Worm (Caenorhabditis elegans): ENCODE data around the gene acs-7.

acs-7 gene

ce11 chrII:9261931-9262562 is 29.8 kb upstream of the acs-7 start, which contains the start of gene aqp-2:
TSS of gene aqp-2 (minus strand) at chrII:9261981.
- TF ChIP-seq ztf-23 (GFP tag; IDR thresholded peaks at IDR 0.05), result no peak

ce11 chrII:9262845-9263402 is 28.9 kb upstream of the acs-7 start:
- TF ChIP-seq ref-1 (GFP tag; conservative IDR thresholded peaks at IDR 0.05), result no peak
- TF ChIP-seq ztf-29 (GFP tag; IDR thresholded peaks at IDR 0.05), result no peak
- no peak for TF ChIP-seq ztf-23 (GFP tag; IDR thresholded peaks at IDR 0.05)
- no peak for TF ChIP-seq tab-1 (GFP tag; IDR thresholded peaks at IDR 0.05)
- TF ChIP-seq klf-2 (GFP tag; conservative IDR thresholded peaks at IDR 0.05), result no peak
- TF ChIP-seq flt-1 (GFP tag; IDR thresholded peaks at IDR 0.05), result no peak
- TF ChIP-seq T22C8.4 (GFP tag; IDR thresholded peaks at IDR 0.05), result no peak
- TF ChIP-seq cog-1 (tag; optimal IDR thresholded peaks at IDR 0.05), result no peak
- no peak for TF ChIP-seq med-1 (GFP tag; optimal IDR thresholded peaks at IDR 0.05; ENCODE audit: insufficient read depth)

ce11 chrII:9263784-9264183 is 28.0 kb upstream of the acs-7 start:
- TF ChIP-seq cog-1 (tag; optimal IDR thresholded peaks at IDR 0.05) (no peak), ztf-23 (GFP tag; IDR thresholded peaks at IDR 0.05) (no peak), ref-1 (GFP tag; conservative IDR thresholded peaks at IDR 0.05) (no peak), T22C8.4 (GFP tag; IDR thresholded peaks at IDR 0.05) (no peak), tab-1 (GFP tag; IDR thresholded peaks at IDR 0.05) (no peak), klf-2 (GFP tag; conservative IDR thresholded peaks at IDR 0.05) (no peak), med-1 (GFP tag; optimal IDR thresholded peaks at IDR 0.05; ENCODE audit: insufficient read depth) (no peak), ztf-29 (GFP tag; IDR thresholded peaks at IDR 0.05) (no peak)

- TF ChIP-seq med-1 (GFP tag; optimal IDR thresholded peaks at IDR 0.05; ENCODE audit: insufficient read depth), result no peak
- TF ChIP-seq ref-1 (GFP tag; conservative IDR thresholded peaks at IDR 0.05), result no peak
- no peak for TF ChIP-seq T22C8.4 (GFP tag; IDR thresholded peaks at IDR 0.05)
- TF ChIP-seq tab-1 (GFP tag; IDR thresholded peaks at IDR 0.05), result no peak
- TF ChIP-seq ztf-23 (GFP tag; IDR thresholded peaks at IDR 0.05), result no peak
- no peak for TF ChIP-seq flt-1 (GFP tag; IDR thresholded peaks at IDR 0.05)
- TF ChIP-seq cog-1 (tag; optimal IDR thresholded peaks at IDR 0.05), result no peak
Observed at ce11 chrII:9264689-9265278, 27.0 kb upstream of the acs-7 start.

ce11 chrII:9265705-9266104 is 26.1 kb upstream of the acs-7 start:
- TF ChIP-seq ztf-29 (GFP tag; IDR thresholded peaks at IDR 0.05) (no peak), cog-1 (tag; optimal IDR thresholded peaks at IDR 0.05) (no peak), T22C8.4 (GFP tag; IDR thresholded peaks at IDR 0.05) (no peak), klf-2 (GFP tag; conservative IDR thresholded peaks at IDR 0.05) (no peak), med-1 (GFP tag; optimal IDR thresholded peaks at IDR 0.05; ENCODE audit: insufficient read depth) (no peak), ref-1 (GFP tag; conservative IDR thresholded peaks at IDR 0.05) (no peak), flt-1 (GFP tag; IDR thresholded peaks at IDR 0.05) (no peak), tab-1 (GFP tag; IDR thresholded peaks at IDR 0.05) (no peak), ztf-23 (GFP tag; IDR thresholded peaks at IDR 0.05) (no peak)

ce11 chrII:9266252-9266651 is 25.6 kb upstream of the acs-7 start:
- TF ChIP-seq ztf-23 (GFP tag; IDR thresholded peaks at IDR 0.05) (no peak), flt-1 (GFP tag; IDR thresholded peaks at IDR 0.05) (0 out of 2 replicates have a peak, but pooled peaks have one; percentile 18)

- TF ChIP-seq klf-2 (GFP tag; conservative IDR thresholded peaks at IDR 0.05) (no peak), T22C8.4 (GFP tag; IDR thresholded peaks at IDR 0.05) (no peak), tab-1 (GFP tag; IDR thresholded peaks at IDR 0.05) (no peak), med-1 (GFP tag; optimal IDR thresholded peaks at IDR 0.05; ENCODE audit: insufficient read depth) (no peak), ztf-29 (GFP tag; IDR thresholded peaks at IDR 0.05) (no peak)
Observed at ce11 chrII:9266755-9267154, 25.1 kb upstream of the acs-7 start, which contains the start of gene C01G6.2. TSS of gene C01G6.2 (plus strand) at chrII:9267055.

ce11 chrII:9268983-9269382 is 22.8 kb upstream of the acs-7 start:
- TF ChIP-seq klf-2 (GFP tag; conservative IDR thresholded peaks at IDR 0.05) (no peak), flt-1 (GFP tag; IDR thresholded peaks at IDR 0.05) (no peak), ref-1 (GFP tag; conservative IDR thresholded peaks at IDR 0.05) (no peak), med-1 (GFP tag; optimal IDR thresholded peaks at IDR 0.05; ENCODE audit: insufficient read depth) (no peak), cog-1 (tag; optimal IDR thresholded peaks at IDR 0.05) (no peak), ztf-23 (GFP tag; IDR thresholded peaks at IDR 0.05) (no peak), ztf-29 (GFP tag; IDR thresholded peaks at IDR 0.05) (no peak), T22C8.4 (GFP tag; IDR thresholded peaks at IDR 0.05) (no peak)

- no peak for TF ChIP-seq cog-1 (tag; optimal IDR thresholded peaks at IDR 0.05)
- TF ChIP-seq klf-2 (GFP tag; conservative IDR thresholded peaks at IDR 0.05), result no peak
- no peak for TF ChIP-seq flt-1 (GFP tag; IDR thresholded peaks at IDR 0.05)
- no peak for TF ChIP-seq ztf-23 (GFP tag; IDR thresholded peaks at IDR 0.05)
- no peak for TF ChIP-seq ztf-29 (GFP tag; IDR thresholded peaks at IDR 0.05)
- TF ChIP-seq ref-1 (GFP tag; conservative IDR thresholded peaks at IDR 0.05), result no peak
- no peak for TF ChIP-seq med-1 (GFP tag; optimal IDR thresholded peaks at IDR 0.05; ENCODE audit: insufficient read depth)
- TF ChIP-seq T22C8.4 (GFP tag; IDR thresholded peaks at IDR 0.05), result no peak
- TF ChIP-seq tab-1 (GFP tag; IDR thresholded peaks at IDR 0.05), result no peak
Observed at ce11 chrII:9269588-9269987, 22.2 kb upstream of the acs-7 start, which contains the start of gene C01G6.3. TSS of gene C01G6.3 (plus strand) at chrII:9269888.

- TF ChIP-seq flt-1 (GFP tag; IDR thresholded peaks at IDR 0.05) (no peak), ref-1 (GFP tag; conservative IDR thresholded peaks at IDR 0.05) (no peak)
Observed at ce11 chrII:9271285-9271684, 20.5 kb upstream of the acs-7 start.
